Worm (Caenorhabditis elegans) whole organism, mixed stage, embryonic: ENCODE data around the gene C06A12.19.
A peak's percentile ranks its signal among the peaks of the same experiment; 100 is the strongest.

Source experiments
- blmp-1 ChIP-seq: fragments of 150-350 bp; optimal IDR thresholded peaks from 2 replicates; lab custom pipeline; 2014; ENCODE audit warnings: missing biosample characterization, missing genetic modification characterization
- ceh-83 ChIP-seq: fragments of 200-800 bp; sonication (Bioruptor generic); optimal IDR thresholded peaks from 2 replicates; lab custom pipeline; 2018; ENCODE audit warnings: mild to moderate bottlenecking, missing genetic modification characterization, missing compliant biosample characterization
- cnd-1 ChIP-seq: fragments of 200-800 bp; sonication (Bioruptor generic); optimal IDR thresholded peaks from 2 replicates; lab custom pipeline; 2018; ENCODE audit warnings: mild to moderate bottlenecking, missing genetic modification characterization, missing compliant biosample characterization
- elt-1 ChIP-seq: sonication (generic microtip); optimal IDR thresholded peaks from 2 replicates; lab custom pipeline; 2017; ENCODE audit warnings: missing genetic modification characterization, mild to moderate bottlenecking, missing compliant biosample characterization, antibody characterized with exemption, moderate library complexity, borderline replicate concordance; ENCODE audit not compliant: insufficient read depth
- lin-13 ChIP-seq: fragments of 150-350 bp; optimal IDR thresholded peaks from 2 replicates; lab custom pipeline; 2014; ENCODE audit warnings: missing biosample characterization, missing genetic modification characterization
- lsy-2 ChIP-seq: fragments of 150-350 bp; optimal IDR thresholded peaks from 2 replicates; lab custom pipeline; 2014; ENCODE audit warnings: missing biosample characterization, missing genetic modification characterization
- mab-5 ChIP-seq: fragments of 150-350 bp; optimal IDR thresholded peaks from 2 replicates; lab custom pipeline; 2014; ENCODE audit warnings: missing biosample characterization, missing genetic modification characterization
- mep-1 ChIP-seq: fragments of 150-350 bp; optimal IDR thresholded peaks from 2 replicates; lab custom pipeline; 2017; ENCODE audit warnings: missing biosample characterization, missing genetic modification reagents, missing genetic modification characterization, inconsistent platforms
- nhr-237 ChIP-seq: fragments of 150-350 bp; optimal IDR thresholded peaks from 2 replicates; lab custom pipeline; 2014; ENCODE audit warnings: missing biosample characterization, missing genetic modification characterization
- nhr-28 ChIP-seq: fragments of 150-350 bp; optimal IDR thresholded peaks from 2 replicates; lab custom pipeline; 2014; ENCODE audit warnings: missing biosample characterization, missing genetic modification characterization
- nhr-76 ChIP-seq: sonication (generic microtip); optimal IDR thresholded peaks from 2 replicates; lab custom pipeline; 2017; ENCODE audit warnings: missing biosample characterization, missing genetic modification characterization
- snpc-4 ChIP-seq: fragments of 150-350 bp; optimal IDR thresholded peaks from 2 replicates; lab custom pipeline; 2014; ENCODE audit warnings: missing biosample characterization, missing genetic modification characterization
- unc-39 ChIP-seq: fragments of 150-350 bp; optimal IDR thresholded peaks from 2 replicates; lab custom pipeline; 2014; ENCODE audit warnings: missing biosample characterization, missing genetic modification characterization

- TF ChIP-seq unc-39 (tag; lab: Kevin White, UChicago) = no peak
- no peak for TF ChIP-seq cnd-1
- peak; percentile 82 for TF ChIP-seq lsy-2 (tag; lab: Kevin White, UChicago)
- TF ChIP-seq nhr-237 (tag; lab: Kevin White, UChicago) = no peak
- no peak for TF ChIP-seq lin-13
- TF ChIP-seq snpc-4 = no peak
- TF ChIP-seq ceh-83 (GFP tag; lab: Kevin White, UChicago) = no peak
- TF ChIP-seq blmp-1 (tag; lab: Kevin White, UChicago) = no peak
- TF ChIP-seq elt-1 (tag; lab: Kevin White, UChicago) = no peak
- no peak for TF ChIP-seq nhr-28
- TF ChIP-seq mab-5 (tag; lab: Kevin White, UChicago) = no peak
- TF ChIP-seq nhr-76 (tag; lab: Kevin White, UChicago) = no peak
- TF ChIP-seq mep-1 (tag; lab: Kevin White, UChicago) = peak; percentile 11
These were observed 21.4 kb upstream of the C06A12.19 start, which contains the start of gene rif-1.1 for ce11 chrIV:17461222-17461707.
